Fruit fly (Drosophila melanogaster) whole organism, wandering third instar larva: ENCODE results near the gene CG31415.

ENCODE experiments used
- Abd-B ChIP-seq: fragments of >200 bp; optimal IDR thresholded peaks from 2 replicates; lab custom pipeline; 2017; ENCODE audit warnings: missing biosample characterization, missing genetic modification characterization
- CG32264 ChIP-seq: fragments of 200-800 bp; sonication (Bioruptor generic); optimal IDR thresholded peaks from 2 replicates; lab custom pipeline; 2016; ENCODE audit warnings: missing biosample characterization, missing genetic modification characterization
- CG9705 ChIP-seq: fragments of 200-800 bp; sonication (Bioruptor generic); optimal IDR thresholded peaks from 2 replicates; lab custom pipeline; 2018; ENCODE audit warnings: missing biosample characterization, mild to moderate bottlenecking, missing genetic modification characterization
- CrebA ChIP-seq: fragments of 200-800 bp; sonication (Bioruptor generic); optimal IDR thresholded peaks from 2 replicates; lab custom pipeline; 2016; ENCODE audit warnings: missing biosample characterization, mild to moderate bottlenecking, missing genetic modification characterization, borderline replicate concordance
- Dfd ChIP-seq: fragments of >200 bp; optimal IDR thresholded peaks from 2 replicates; lab custom pipeline; 2017; ENCODE audit warnings: missing biosample characterization, missing genetic modification characterization
- Dif ChIP-seq: fragments of 200-275, 200-300 bp; sonication (Bioruptor generic); optimal IDR thresholded peaks from 2 replicates; lab custom pipeline; 2018; ENCODE audit warnings: missing biosample characterization, missing genetic modification characterization; ENCODE audit not compliant: partially characterized antibody
- GATAd ChIP-seq: sonication (Bioruptor generic); optimal IDR thresholded peaks from 2 replicates; lab custom pipeline; 2016; ENCODE audit warnings: missing biosample characterization, missing genetic modification characterization
- HLH106 ChIP-seq: fragments of 200-800 bp; optimal IDR thresholded peaks from 3 replicates; lab custom pipeline; 2019; ENCODE audit warnings: missing biosample characterization, mild to moderate bottlenecking, missing genetic modification characterization, moderate library complexity
- Hnf4 ChIP-seq: fragments of 200-800 bp; sonication (Bioruptor generic); optimal IDR thresholded peaks from 2 replicates; lab custom pipeline; 2016; ENCODE audit warnings: missing biosample characterization, mild to moderate bottlenecking, missing genetic modification characterization
- Hr78 ChIP-seq: fragments of >200 bp; optimal IDR thresholded peaks from 2 replicates; lab custom pipeline; 2017; ENCODE audit warnings: missing biosample characterization, missing genetic modification characterization
- Hr83 ChIP-seq: fragments of 200-300 bp; sonication (Bioruptor generic); optimal IDR thresholded peaks from 2 replicates; lab custom pipeline; 2016; ENCODE audit warnings: missing biosample characterization, mild to moderate bottlenecking, missing genetic modification characterization, moderate library complexity; ENCODE audit not compliant: poor library complexity, severe bottlenecking
- Jra ChIP-seq: sonication (Bioruptor generic); optimal IDR thresholded peaks from 2 replicates; lab custom pipeline; 2016; ENCODE audit warnings: missing biosample characterization, missing genetic modification characterization
- Mio ChIP-seq: sonication (Bioruptor generic); optimal IDR thresholded peaks from 2 replicates; lab custom pipeline; 2016; ENCODE audit warnings: missing biosample characterization, missing genetic modification characterization
- Myc ChIP-seq: fragments of >200 bp; optimal IDR thresholded peaks from 2 replicates; lab custom pipeline; 2017
- N ChIP-seq: fragments of >200 bp; optimal IDR thresholded peaks from 2 replicates; lab custom pipeline; 2018; ENCODE audit warnings: missing biosample characterization, missing external identifiers, missing genetic modification characterization
- OdsH ChIP-seq: fragments of 200-800 bp; sonication (Bioruptor generic); optimal IDR thresholded peaks from 2 replicates; lab custom pipeline; 2016; ENCODE audit warnings: missing biosample characterization, mild to moderate bottlenecking, missing genetic modification characterization
- Rel ChIP-seq, 2 experiments: fragments of 200-800 bp; sonication (Bioruptor generic) in 1 of 2; optimal IDR thresholded peaks; 2 replicates in 1 of 2; 3 replicates in 1 of 2; lab custom pipeline; 2016 to 2019; ENCODE audit warnings: mild to moderate bottlenecking in 2 of 2, missing biosample characterization in 2 of 2, missing genetic modification characterization in 2 of 2, moderate library complexity in 1 of 2
- Sp1 ChIP-seq: fragments of 200-800 bp; sonication (Bioruptor generic); optimal IDR thresholded peaks from 3 replicates; lab custom pipeline; 2019; ENCODE audit warnings: missing biosample characterization, mild to moderate bottlenecking, missing genetic modification characterization, moderate library complexity
- Vsx2 ChIP-seq: fragments of 200-300, 225-300 bp; sonication (Bioruptor generic); optimal IDR thresholded peaks from 2 replicates; lab custom pipeline; 2018; ENCODE audit warnings: missing biosample characterization, missing genetic modification characterization; ENCODE audit not compliant: partially characterized antibody
- br ChIP-seq: fragments of 200-800 bp; sonication (Bioruptor generic); optimal IDR thresholded peaks from 2 replicates; lab custom pipeline; 2016; ENCODE audit warnings: missing biosample characterization, missing genetic modification characterization
- brk ChIP-seq: fragments of 200-800 bp; sonication (Bioruptor generic); optimal IDR thresholded peaks from 2 replicates; lab custom pipeline; 2016; ENCODE audit warnings: missing biosample characterization, mild to moderate bottlenecking, missing genetic modification characterization
- dl ChIP-seq, 2 experiments: fragments of 175-275, 200-275 bp in 1 of 2; fragments of 200-275 bp in 1 of 2; sonication (Bioruptor generic); optimal IDR thresholded peaks; lab custom pipeline; 2018; ENCODE audit warnings: mild to moderate bottlenecking in 2 of 2, missing biosample characterization in 2 of 2, missing genetic modification characterization in 2 of 2, moderate library complexity in 2 of 2; ENCODE audit not compliant: partially characterized antibody in 2 of 2, insufficient read depth in 1 of 2
- dmrt93B ChIP-seq: fragments of 200-800 bp; sonication (Bioruptor generic); optimal IDR thresholded peaks from 2 replicates; lab custom pipeline; 2018; ENCODE audit warnings: missing biosample characterization, mild to moderate bottlenecking, missing genetic modification characterization
- dsf ChIP-seq: sonication (Bioruptor generic); optimal IDR thresholded peaks from 2 replicates; lab custom pipeline; 2016; ENCODE audit warnings: missing biosample characterization, missing genetic modification characterization, borderline replicate concordance
- ey ChIP-seq: fragments of 200-800 bp; sonication (Bioruptor generic); optimal IDR thresholded peaks from 2 replicates; lab custom pipeline; 2016; ENCODE audit warnings: missing biosample characterization, missing genetic modification characterization
- foxo ChIP-seq, 2 experiments: fragments of 200-800 bp; sonication (Bioruptor generic); optimal IDR thresholded peaks; 2 replicates in 1 of 2; 3 replicates in 1 of 2; lab custom pipeline; 2016 to 2017; ENCODE audit warnings: missing biosample characterization in 2 of 2, missing genetic modification characterization in 2 of 2
- fru ChIP-seq: fragments of 200-800 bp; sonication (Bioruptor generic); optimal IDR thresholded peaks from 3 replicates; lab custom pipeline; 2016; ENCODE audit warnings: missing biosample characterization, mild to moderate bottlenecking, missing genetic modification characterization
- h ChIP-seq: fragments of 200-800 bp; sonication (Bioruptor generic); optimal IDR thresholded peaks from 3 replicates; lab custom pipeline; 2016; ENCODE audit warnings: missing biosample characterization, mild to moderate bottlenecking, missing genetic modification characterization
- jim ChIP-seq: fragments of 175-275, 200-325 bp; sonication (Bioruptor generic); optimal IDR thresholded peaks from 2 replicates; lab custom pipeline; 2016; ENCODE audit warnings: missing biosample characterization, mild to moderate bottlenecking, missing genetic modification characterization
- lola ChIP-seq: fragments of >200 bp; optimal IDR thresholded peaks from 2 replicates; lab custom pipeline; 2017; ENCODE audit warnings: missing biosample characterization, missing genetic modification characterization
- pan ChIP-seq: fragments of >200 bp; optimal IDR thresholded peaks from 2 replicates; lab custom pipeline; 2017
- psq ChIP-seq: fragments of 200-800 bp; sonication (Bioruptor generic); optimal IDR thresholded peaks from 3 replicates; lab custom pipeline; 2017; ENCODE audit warnings: missing biosample characterization, mild to moderate bottlenecking, missing genetic modification characterization, moderate library complexity
- rgr ChIP-seq: fragments of 200-800 bp; sonication (Bioruptor generic); optimal IDR thresholded peaks from 3 replicates; lab custom pipeline; 2016; ENCODE audit warnings: missing biosample characterization, mild to moderate bottlenecking, missing genetic modification characterization
- sage ChIP-seq: fragments of 200-800 bp; sonication (Bioruptor generic); optimal IDR thresholded peaks from 2 replicates; lab custom pipeline; 2016; ENCODE audit warnings: missing biosample characterization, mild to moderate bottlenecking, missing genetic modification characterization
- sv ChIP-seq: fragments of 200-800 bp; sonication (Bioruptor generic); optimal IDR thresholded peaks from 3 replicates; lab custom pipeline; 2016; ENCODE audit warnings: missing biosample characterization, missing genetic modification characterization
- tai ChIP-seq: sonication (Bioruptor generic); optimal IDR thresholded peaks from 2 replicates; lab custom pipeline; 2016; ENCODE audit warnings: missing biosample characterization, missing genetic modification characterization
- usp ChIP-seq: fragments of >200 bp; optimal IDR thresholded peaks from 2 replicates; lab custom pipeline; 2017; ENCODE audit warnings: missing biosample characterization, missing genetic modification characterization
- woc ChIP-seq: sonication (Bioruptor generic); optimal IDR thresholded peaks from 2 replicates; lab custom pipeline; 2016; ENCODE audit warnings: missing biosample characterization, mild to moderate bottlenecking, missing genetic modification characterization

CG31415 gene

dm6 chr3R:9774147-9774546 is 30.8 kb downstream of the CG31415 start, which contains the start of gene Whamy:
Gene Whamy, minus strand, starts transcription at chr3R:9774419.
- no peak for TF ChIP-seq N
- no peak for TF ChIP-seq pan
- peak; percentile 17 for TF ChIP-seq OdsH (GFP tag; lab: Kevin White, UChicago)
- no peak for TF ChIP-seq dl (GFP tag; optimal IDR thresholded peaks at IDR 0.05; lab: Kevin White, UChicago; ENCODE audit: insufficient read depth in 1 of 2, partially characterized antibody in 2 of 2)
- no peak for TF ChIP-seq psq (GFP tag; lab: Kevin White, UChicago)
- TF ChIP-seq Vsx2 (GFP tag; lab: Kevin White, UChicago): no peak
- TF ChIP-seq Hr78 (GFP tag; lab: Kevin White, UChicago): no peak
- TF ChIP-seq Rel (GFP tag; optimal IDR thresholded peaks at IDR 0.05; lab: Kevin White, UChicago): no peak
- TF ChIP-seq Rel (tag; optimal IDR thresholded peaks at IDR 0.05; lab: Kevin White, UChicago): peak; percentile 93
- no peak for TF ChIP-seq lola (GFP tag; lab: Kevin White, UChicago)
- TF ChIP-seq Mio: no peak
- TF ChIP-seq sage (GFP tag; lab: Kevin White, UChicago): no peak
- peak; percentile 24 for TF ChIP-seq br
- no peak for TF ChIP-seq woc (GFP tag; lab: Kevin White, UChicago)
- TF ChIP-seq Hr83 (GFP tag; lab: Kevin White, UChicago): peak; percentile 12
- no peak for TF ChIP-seq foxo (GFP tag; optimal IDR thresholded peaks at IDR 0.05; lab: Kevin White, UChicago)
- TF ChIP-seq Abd-B (GFP tag; lab: Kevin White, UChicago): no peak
- TF ChIP-seq fru (GFP tag; lab: Kevin White, UChicago): no peak
- no peak for TF ChIP-seq HLH106 (tag; lab: Kevin White, UChicago)
- TF ChIP-seq Dfd (GFP tag; lab: Kevin White, UChicago): no peak
- peak; percentile 27 for TF ChIP-seq Sp1 (GFP tag; lab: Kevin White, UChicago)
- TF ChIP-seq Jra: peak; percentile 8
- TF ChIP-seq rgr (GFP tag; lab: Kevin White, UChicago): peak; percentile 4
- no peak for TF ChIP-seq dsf (GFP tag; lab: Kevin White, UChicago)
- no peak for TF ChIP-seq tai (GFP tag; lab: Kevin White, UChicago)
- TF ChIP-seq ey (GFP tag; lab: Kevin White, UChicago): no peak
- TF ChIP-seq dmrt93B (GFP tag; lab: Kevin White, UChicago): no peak
- TF ChIP-seq Dif (GFP tag; lab: Kevin White, UChicago): no peak
- TF ChIP-seq Hnf4 (GFP tag; lab: Kevin White, UChicago): no peak
- TF ChIP-seq CG32264 (GFP tag; lab: Kevin White, UChicago): no peak
- no peak for TF ChIP-seq CrebA (GFP tag; lab: Kevin White, UChicago)
- TF ChIP-seq jim (GFP tag; lab: Kevin White, UChicago): no peak
- TF ChIP-seq sv (GFP tag; lab: Kevin White, UChicago): no peak
- TF ChIP-seq usp (GFP tag; lab: Kevin White, UChicago): no peak
- TF ChIP-seq brk (GFP tag; lab: Kevin White, UChicago): no peak
- TF ChIP-seq CG9705 (GFP tag; lab: Kevin White, UChicago): no peak
- TF ChIP-seq h (GFP tag; lab: Kevin White, UChicago): peak; percentile 5
- TF ChIP-seq Myc: no peak
- no peak for TF ChIP-seq GATAd
- TF ChIP-seq, all 38 proteins: peak for 8

- TF ChIP-seq Sp1 (GFP tag; lab: Kevin White, UChicago) (no peak), Hr78 (GFP tag; lab: Kevin White, UChicago) (no peak), sage (GFP tag; lab: Kevin White, UChicago) (no peak), dsf (GFP tag; lab: Kevin White, UChicago) (no peak), lola (GFP tag; lab: Kevin White, UChicago) (no peak), Rel (GFP tag; optimal IDR thresholded peaks at IDR 0.05; lab: Kevin White, UChicago) (no peak), Rel (tag; optimal IDR thresholded peaks at IDR 0.05; lab: Kevin White, UChicago) (no peak), Jra (no peak), br (no peak), Vsx2 (GFP tag; lab: Kevin White, UChicago) (no peak), dl (GFP tag; optimal IDR thresholded peaks at IDR 0.05; lab: Kevin White, UChicago; ENCODE audit: insufficient read depth in 1 of 2, partially characterized antibody in 2 of 2) (no peak), usp (GFP tag; lab: Kevin White, UChicago) (no peak), tai (GFP tag; lab: Kevin White, UChicago) (no peak), Mio (no peak), GATAd (no peak), woc (GFP tag; lab: Kevin White, UChicago) (no peak), Myc (no peak), Hr83 (GFP tag; lab: Kevin White, UChicago) (no peak), Dif (GFP tag; lab: Kevin White, UChicago) (no peak)
Observed at dm6 chr3R:9774821-9775220, 31.5 kb downstream of the CG31415 start, which contains the start of gene topi. Gene topi, plus strand, starts transcription at chr3R:9775121.
